Fruit fly (Drosophila melanogaster): ENCODE data around the gene Cpr72Ec.

The Cpr72Ec gene

dm6 chr3L:16380770-16381169 lies 13.6 kb upstream of the Cpr72Ec start (continued):
- TF ChIP-seq Poxn (GFP tag; IDR thresholded peaks at IDR 0.05) = peak; percentile 29; the same call in 1 of the 2 replicates
- TF ChIP-seq CG17802 (tag; optimal IDR thresholded peaks at IDR 0.05) = peak; percentile 11
- peak; percentile 2 for TF ChIP-seq zen (tag; optimal IDR thresholded peaks at IDR 0.05)
- peak; percentile 74 to 75 for TF ChIP-seq Pdp1 (GFP tag; optimal IDR thresholded peaks at IDR 0.05)
- TF ChIP-seq CG8924 (tag; optimal IDR thresholded peaks at IDR 0.05) = peak; percentile 71
- TF ChIP-seq CG2875 (GFP tag; optimal IDR thresholded peaks at IDR 0.05) = peak; percentile 19
- peak; percentile 59 for TF ChIP-seq gcm (GFP tag; optimal IDR thresholded peaks at IDR 0.05)
- peak; percentile 53 for TF ChIP-seq CG12104 (GFP tag; optimal IDR thresholded peaks at IDR 0.05)
- peak; percentile 16 for TF ChIP-seq CG4707 (GFP tag; optimal IDR thresholded peaks at IDR 0.05)
- no peak for TF ChIP-seq tll (GFP tag; optimal IDR thresholded peaks at IDR 0.05)
- TF ChIP-seq D19A (tag; optimal IDR thresholded peaks at IDR 0.05) = peak; percentile 60
- TF ChIP-seq CG17361 (GFP tag; IDR thresholded peaks at IDR 0.05) = peak; percentile 64; the same call in 2 of the 3 replicates
- peak; percentile 58 for TF ChIP-seq CG4328 (GFP tag; optimal IDR thresholded peaks at IDR 0.05)
- peak; percentile 65 for TF ChIP-seq Asciz (GFP tag; optimal IDR thresholded peaks at IDR 0.05)
- TF ChIP-seq C15 (GFP tag; IDR thresholded peaks at IDR 0.05) = no peak
- TF ChIP-seq Xrp1 (GFP tag; IDR thresholded peaks at IDR 0.05) = peak; percentile 51; the same call in 1 of the 2 replicates
- peak; percentile 61 for TF ChIP-seq CG12071 (GFP tag; optimal IDR thresholded peaks at IDR 0.05)
- TF ChIP-seq CG9437 (GFP tag; optimal IDR thresholded peaks at IDR 0.05) = peak; percentile 54
- no peak for TF ChIP-seq CG5953 (GFP tag; IDR thresholded peaks at IDR 0.05)
- peak; percentile 29 for TF ChIP-seq CG4854 (GFP tag; optimal IDR thresholded peaks at IDR 0.05)
- peak; percentile 63 for TF ChIP-seq CG16815 (GFP tag; optimal IDR thresholded peaks at IDR 0.05)
- no peak; the same call in 1 of the 2 replicates for TF ChIP-seq lmd (GFP tag; IDR thresholded peaks at IDR 0.05)
- TF ChIP-seq trh (GFP tag; optimal IDR thresholded peaks at IDR 0.05) = no peak
- peak; percentile 15 for TF ChIP-seq btn (GFP tag; optimal IDR thresholded peaks at IDR 0.05)
- TF ChIP-seq hth (optimal IDR thresholded peaks at IDR 0.05) = no peak
- peak; percentile 65; the same call in 1 of the 2 replicates for TF ChIP-seq vvl (GFP tag; IDR thresholded peaks at IDR 0.05)
- peak; percentile 58 for TF ChIP-seq al (GFP tag; IDR thresholded peaks at IDR 0.05)
- TF ChIP-seq Six4 (GFP tag; optimal IDR thresholded peaks at IDR 0.05) = peak; percentile 65
- peak; percentile 46 for TF ChIP-seq CG9876 (GFP tag; optimal IDR thresholded peaks at IDR 0.05)
- no peak for TF ChIP-seq chinmo (GFP tag; IDR thresholded peaks at IDR 0.05; ENCODE audit: partially characterized antibody)
- peak; percentile 14 for TF ChIP-seq NC2β (GFP tag; optimal IDR thresholded peaks at IDR 0.05)
- TF ChIP-seq CG17912 (GFP tag; optimal IDR thresholded peaks at IDR 0.05) = no peak
- peak; percentile 32 to 62 for TF ChIP-seq chif (GFP tag; optimal IDR thresholded peaks at IDR 0.05)
- TF ChIP-seq esg (GFP tag; conservative IDR thresholded peaks at IDR 0.05) = peak; percentile 48; the same call in 1 of the 2 replicates
- TF ChIP-seq Gug (GFP tag; IDR thresholded peaks at IDR 0.05) = peak; percentile 44; the same call in 2 of the 4 replicates
- peak; percentile 59 for TF ChIP-seq pho (GFP tag; optimal IDR thresholded peaks at IDR 0.05)
- TF ChIP-seq CG10543 (GFP tag; optimal IDR thresholded peaks at IDR 0.05) = peak; percentile 74
- TF ChIP-seq az2 (GFP tag; optimal IDR thresholded peaks at IDR 0.05) = peak; percentile 57
- peak; percentile 80 for TF ChIP-seq dmrt99B (tag; optimal IDR thresholded peaks at IDR 0.05)
- TF ChIP-seq gsb (GFP tag; IDR thresholded peaks at IDR 0.05) = peak; percentile 52
- no peak for TF ChIP-seq psq (GFP tag; optimal IDR thresholded peaks at IDR 0.05)
- peak; percentile 29 for TF ChIP-seq CG8281 (tag; optimal IDR thresholded peaks at IDR 0.05)
- no peak for TF ChIP-seq Sox102F (GFP tag; optimal IDR thresholded peaks at IDR 0.05)
- TF ChIP-seq Mrtf (GFP tag; IDR thresholded peaks at IDR 0.05) = peak; percentile 50; the same call in 1 of the 3 replicates
- no peak for TF ChIP-seq repo (GFP tag; optimal IDR thresholded peaks at IDR 0.05)
- TF ChIP-seq ATbp (GFP tag; optimal IDR thresholded peaks at IDR 0.05) = no peak
- TF ChIP-seq CG5180 (GFP tag; optimal IDR thresholded peaks at IDR 0.05) = peak; percentile 30
- no peak for TF ChIP-seq Drgx (GFP tag; IDR thresholded peaks at IDR 0.05)
- peak; percentile 73 for TF ChIP-seq Nf-YC (tag; optimal IDR thresholded peaks at IDR 0.05)
- peak; percentile 57 for TF ChIP-seq CG8388 (GFP tag; optimal IDR thresholded peaks at IDR 0.05)
